Fruit fly (Drosophila melanogaster) whole organism, wandering third instar larva: ENCODE data around the gene CG18417.

Experiments
- OdsH ChIP-seq: fragments of 200-800 bp; sonication (Bioruptor generic); optimal IDR thresholded peaks from 2 replicates; lab custom pipeline; 2016; ENCODE audit warnings: missing biosample characterization, mild to moderate bottlenecking, missing genetic modification characterization
- br ChIP-seq: fragments of 200-800 bp; sonication (Bioruptor generic); optimal IDR thresholded peaks from 2 replicates; lab custom pipeline; 2016; ENCODE audit warnings: missing biosample characterization, missing genetic modification characterization
- rgr ChIP-seq: fragments of 200-800 bp; sonication (Bioruptor generic); optimal IDR thresholded peaks from 3 replicates; lab custom pipeline; 2016; ENCODE audit warnings: missing biosample characterization, mild to moderate bottlenecking, missing genetic modification characterization

DNA sequence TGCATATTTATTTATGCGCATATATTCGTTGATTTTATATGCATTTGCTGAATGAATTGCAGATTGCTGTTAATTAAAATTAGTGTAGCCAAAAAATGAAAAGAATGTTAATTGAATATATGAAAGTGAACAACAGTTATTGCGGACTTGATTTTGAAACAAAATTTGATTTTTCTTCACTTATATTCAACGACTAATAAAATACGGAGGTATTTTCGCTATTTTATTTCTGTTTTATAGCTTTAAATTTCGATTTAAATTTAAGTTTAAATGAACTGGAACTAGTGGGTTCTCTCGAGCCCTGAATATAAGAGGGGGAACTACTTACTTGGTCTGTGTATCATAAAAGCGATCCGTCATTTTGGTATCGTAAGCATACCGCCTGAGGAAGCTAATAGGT lies 3.8 kb upstream of the CG18417 start, which contains the start of gene CG32379:
- no peak for TF ChIP-seq OdsH (GFP tag; lab: Kevin White, UChicago)
- TF ChIP-seq rgr (GFP tag; lab: Kevin White, UChicago), result no peak
- TF ChIP-seq br (GFP tag; lab: Kevin White, UChicago), result no peak
